Worm (Caenorhabditis elegans) whole organism, L4/young adult: Measurements from ENCODE around the gene C01B10.3.

ENCODE experiments used
- W03F9.2 ChIP-seq: fragments of 150-350 bp; optimal IDR thresholded peaks from 2 replicates; lab custom pipeline; 2014; ENCODE audit warnings: missing biosample characterization, missing genetic modification characterization
- dao-5 ChIP-seq: sonication (generic microtip); optimal IDR thresholded peaks from 2 replicates; lab custom pipeline; 2016; ENCODE audit warnings: missing genotype, missing genetic modification characterization, moderate library complexity, missing compliant biosample characterization
- him-1 ChIP-seq: sonication (generic microtip); optimal IDR thresholded peaks from 2 replicates; lab custom pipeline; 2016; ENCODE audit warnings: missing genotype, missing genetic modification reagents, missing genetic modification characterization, missing compliant biosample characterization

DNA sequence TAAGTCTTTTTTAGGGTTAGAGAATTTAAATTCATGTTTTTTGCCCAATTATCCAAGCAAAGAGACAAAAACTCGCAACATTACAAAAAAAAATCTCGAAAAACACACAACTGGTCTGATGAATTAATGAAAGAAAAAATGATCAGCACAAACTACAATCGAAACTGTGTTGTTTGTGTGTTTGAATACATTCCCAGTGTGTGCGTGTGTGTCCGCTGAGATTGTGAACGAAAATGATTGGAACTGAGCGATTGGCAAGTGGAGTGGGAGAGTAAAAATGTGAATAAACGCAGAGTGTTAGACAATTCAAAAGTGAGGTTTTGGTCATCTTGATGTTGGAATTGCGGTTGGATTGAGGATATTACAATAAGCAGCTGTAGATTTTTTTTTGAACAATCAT is 14.6 kb downstream of the C01B10.3 start:
- TF ChIP-seq him-1 (tag; lab: Kevin White, UChicago) = no peak
- TF ChIP-seq dao-5 (tag; lab: Kevin White, UChicago) = no peak
- no peak for TF ChIP-seq W03F9.2 (tag; lab: Kevin White, UChicago)
